Worm (Caenorhabditis elegans): Measurements from ENCODE around the gene Y60A3A.24.

The Y60A3A.24 gene

DNA sequence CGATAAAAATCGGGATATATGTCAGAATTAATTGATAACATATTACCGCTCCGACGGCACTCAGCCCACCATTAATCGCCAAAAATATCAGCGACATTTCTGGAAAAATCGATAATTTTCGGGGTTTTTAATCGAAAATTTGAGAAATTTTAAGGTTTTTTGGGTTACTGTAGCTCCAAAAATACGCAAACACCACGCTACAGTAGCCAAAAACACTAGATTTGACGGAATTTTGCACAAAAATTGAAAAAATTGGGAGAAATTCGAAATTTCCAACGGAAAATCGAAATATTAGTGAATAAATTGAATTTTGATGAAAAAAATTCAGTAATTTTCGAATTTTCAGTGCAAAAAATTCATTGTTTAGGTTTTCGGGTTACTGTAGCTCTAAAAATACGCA, 47.5 kb downstream of the Y60A3A.24 start, which contains the start of gene algn-7:
algn-7 (minus strand) TSS at position 101 of the 400 bp plus-strand sequence.
- TF ChIP-seq tlp-1 (tag; optimal IDR thresholded peaks at IDR 0.05) (no peak), lin-15B (tag; optimal IDR thresholded peaks at IDR 0.05) (no peak), xbp-1 (tag; optimal IDR thresholded peaks at IDR 0.05) (no peak), lin-13 (GFP tag; optimal IDR thresholded peaks at IDR 0.05) (no peak), ces-1 (GFP tag; optimal IDR thresholded peaks at IDR 0.05) (no peak), mef-2 (tag; optimal IDR thresholded peaks at IDR 0.05) (no peak), jun-1 (tag; optimal IDR thresholded peaks at IDR 0.05) (no peak), sox-4 (tag; optimal IDR thresholded peaks at IDR 0.05) (no peak), zip-4 (GFP tag; optimal IDR thresholded peaks at IDR 0.05) (no peak), ceh-82 (tag; optimal IDR thresholded peaks at IDR 0.05) (no peak), nhr-28 (tag; optimal IDR thresholded peaks at IDR 0.05) (no peak), unc-62 (GFP tag; optimal IDR thresholded peaks at IDR 0.05) (no peak), nhr-12 (tag; optimal IDR thresholded peaks at IDR 0.05) (no peak), mdl-1 (tag; optimal IDR thresholded peaks at IDR 0.05) (no peak), hpl-2 (GFP tag; optimal IDR thresholded peaks at IDR 0.05) (no peak), unc-30 (tag; optimal IDR thresholded peaks at IDR 0.05) (no peak), aha-1 (tag; optimal IDR thresholded peaks at IDR 0.05) (no peak), pax-3 (tag; optimal IDR thresholded peaks at IDR 0.05) (no peak)
